Worm (Caenorhabditis elegans) whole organism, young adult: ENCODE measurements around the gene F56D6.22.
"Not testable (repeated sequence)": the region's sequence is repeated elsewhere in the genome, so short reads cannot be mapped to it uniquely, and the experiment has no call there.

ENCODE experiments used
- B0019.2 ChIP-seq: fragments of 200-800 bp; sonication (Bioruptor generic); conservative IDR thresholded peaks from 2 replicates; pipeline ENCODE4 v1.3.6; 2022; ENCODE audit warnings: missing genetic modification reagents, missing genetic modification characterization, missing compliant biosample characterization
- B0336.3 ChIP-seq: fragments of 200-800 bp; sonication (Bioruptor generic); IDR thresholded peaks from 2 replicates; pipeline ENCODE4 v1.3.6; 2022; ENCODE audit warnings: missing genetic modification characterization, missing compliant biosample characterization
- F10E7.11 ChIP-seq: sonication (generic microtip); optimal IDR thresholded peaks from 2 replicates; lab custom pipeline; 2017; ENCODE audit warnings: mild to moderate bottlenecking, missing genetic modification characterization, moderate library complexity, missing compliant biosample characterization
- Y79H2A.3 ChIP-seq: fragments of 200-800 bp; sonication (Bioruptor generic); conservative IDR thresholded peaks from 2 replicates; pipeline ENCODE4 v1.3.6; 2022; ENCODE audit warnings: missing genetic modification reagents, missing genetic modification characterization, missing compliant biosample characterization
- aptf-3 ChIP-seq: fragments of 200-800 bp; sonication (Bioruptor generic); IDR thresholded peaks from 2 replicates; pipeline ENCODE4 v1.3.6; 2022; ENCODE audit warnings: missing genetic modification characterization, missing compliant biosample characterization
- athp-1 ChIP-seq: sonication (generic microtip); optimal IDR thresholded peaks from 2 replicates; lab custom pipeline; 2017; ENCODE audit warnings: mild to moderate bottlenecking, missing genetic modification characterization, missing compliant biosample characterization
- bed-1 ChIP-seq: fragments of 200-800 bp; sonication (Bioruptor generic); IDR thresholded peaks from 2 replicates; pipeline ENCODE4 v1.3.6; 2022; ENCODE audit warnings: missing genetic modification reagents, missing genetic modification characterization, missing compliant biosample characterization
- bed-2 ChIP-seq: fragments of 200-800 bp; sonication (Bioruptor generic); IDR thresholded peaks from 2 replicates; pipeline ENCODE4 v1.3.6; 2022; ENCODE audit warnings: missing genetic modification reagents, missing genetic modification characterization, missing compliant biosample characterization
- ccch-3 ChIP-seq: fragments of 200-800 bp; sonication (Bioruptor generic); optimal IDR thresholded peaks from 2 replicates; lab custom pipeline; 2018; ENCODE audit warnings: mild to moderate bottlenecking, missing genetic modification characterization, missing compliant biosample characterization
- cebp-1 ChIP-seq, 2 experiments: fragments of 200-800 bp in 1 of 2; sonication (Bioruptor generic) in 1 of 2; sonication (generic microtip) in 1 of 2; IDR thresholded peaks in 1 of 2; optimal IDR thresholded peaks in 1 of 2; 2 replicates each; pipeline versions ENCODE4 v1.3.6 to Lab custom; 2017 to 2022; ENCODE audit warnings: missing compliant biosample characterization in 2 of 2, missing genetic modification characterization in 2 of 2, mild to moderate bottlenecking in 1 of 2, missing genetic modification reagents in 1 of 2, moderate library complexity in 1 of 2
- cebp-2 ChIP-seq: fragments of 200-800 bp; sonication (Bioruptor generic); IDR thresholded peaks from 2 replicates; pipeline ENCODE4 v1.3.6; 2022; ENCODE audit warnings: missing genetic modification characterization, missing compliant biosample characterization
- ceh-27 ChIP-seq: fragments of 200-800 bp; sonication (Bioruptor generic); optimal IDR thresholded peaks from 2 replicates; lab custom pipeline; 2018; ENCODE audit warnings: mild to moderate bottlenecking, missing genetic modification characterization, moderate library complexity, missing compliant biosample characterization
- efl-1 ChIP-seq: fragments of 150-350 bp; optimal IDR thresholded peaks from 2 replicates; lab custom pipeline; 2014; ENCODE audit warnings: missing biosample characterization, missing genetic modification reagents, missing genetic modification characterization
- fkh-3 ChIP-seq: sonication (generic microtip); optimal IDR thresholded peaks from 2 replicates; lab custom pipeline; 2016; ENCODE audit warnings: mild to moderate bottlenecking, missing genetic modification characterization, missing compliant biosample characterization
- hsf-1 ChIP-seq: fragments of 200-800 bp; sonication (Bioruptor generic); IDR thresholded peaks from 2 replicates; pipeline ENCODE4 v1.3.6; 2022; ENCODE audit warnings: missing genetic modification reagents, missing genetic modification characterization, missing compliant biosample characterization
- lag-1 ChIP-seq: fragments of 200-800 bp; sonication (Bioruptor generic); IDR thresholded peaks from 2 replicates; pipeline ENCODE4 v1.3.6; 2022; ENCODE audit warnings: missing genetic modification reagents, missing genetic modification characterization, missing compliant biosample characterization
- lin-26 ChIP-seq: fragments of 200-800 bp; sonication (Bioruptor generic); IDR thresholded peaks from 2 replicates; pipeline ENCODE4 v1.3.6; 2022; ENCODE audit warnings: missing genetic modification reagents, missing genetic modification characterization, missing compliant biosample characterization
- lin-54 ChIP-seq: fragments of 200-800 bp; sonication (Bioruptor generic); optimal IDR thresholded peaks from 2 replicates; lab custom pipeline; 2018; ENCODE audit warnings: mild to moderate bottlenecking, missing genetic modification characterization, missing compliant biosample characterization
- lsl-1 ChIP-seq: fragments of 200-800 bp; sonication (Bioruptor generic); optimal IDR thresholded peaks from 2 replicates; lab custom pipeline; 2018; ENCODE audit warnings: mild to moderate bottlenecking, missing genetic modification characterization, moderate library complexity, missing compliant biosample characterization
- madf-6 ChIP-seq: fragments of 200-800 bp; sonication (Bioruptor generic); IDR thresholded peaks from 2 replicates; pipeline ENCODE4 v1.3.6; 2022; ENCODE audit warnings: missing genetic modification reagents, missing genetic modification characterization, missing compliant biosample characterization
- nhr-80 ChIP-seq: sonication (generic microtip); optimal IDR thresholded peaks from 2 replicates; lab custom pipeline; 2016; ENCODE audit warnings: missing genetic modification characterization, missing compliant biosample characterization
- pbrm-1 ChIP-seq: fragments of 200-800 bp; sonication (Bioruptor generic); IDR thresholded peaks from 2 replicates; pipeline ENCODE4 v1.3.6; 2022; ENCODE audit warnings: missing genetic modification reagents, missing genetic modification characterization, missing compliant biosample characterization
- repo-1 ChIP-seq: sonication (generic microtip); optimal IDR thresholded peaks from 2 replicates; lab custom pipeline; 2017; ENCODE audit warnings: mild to moderate bottlenecking, missing genetic modification characterization, missing compliant biosample characterization
- sptf-2 ChIP-seq: fragments of 200-800 bp; sonication (Bioruptor generic); optimal IDR thresholded peaks from 2 replicates; lab custom pipeline; 2018; ENCODE audit warnings: mild to moderate bottlenecking, missing genetic modification characterization, missing compliant biosample characterization
- zim-3 ChIP-seq: sonication (generic microtip); optimal IDR thresholded peaks from 2 replicates; lab custom pipeline; 2017; ENCODE audit warnings: mild to moderate bottlenecking, missing genetic modification characterization, moderate library complexity, missing compliant biosample characterization
- ztf-25 ChIP-seq: fragments of 200-800 bp; sonication (Bioruptor generic); IDR thresholded peaks from 2 replicates; pipeline ENCODE4 v1.3.6; 2022; ENCODE audit warnings: missing genetic modification reagents, missing genetic modification characterization, missing compliant biosample characterization
- ztf-6 ChIP-seq: fragments of 200-800 bp; sonication (Bioruptor generic); IDR thresholded peaks from 2 replicates; pipeline ENCODE4 v1.3.6; 2022; ENCODE audit warnings: missing genetic modification reagents, missing genetic modification characterization, missing compliant biosample characterization

Gene F56D6.22

DNA sequence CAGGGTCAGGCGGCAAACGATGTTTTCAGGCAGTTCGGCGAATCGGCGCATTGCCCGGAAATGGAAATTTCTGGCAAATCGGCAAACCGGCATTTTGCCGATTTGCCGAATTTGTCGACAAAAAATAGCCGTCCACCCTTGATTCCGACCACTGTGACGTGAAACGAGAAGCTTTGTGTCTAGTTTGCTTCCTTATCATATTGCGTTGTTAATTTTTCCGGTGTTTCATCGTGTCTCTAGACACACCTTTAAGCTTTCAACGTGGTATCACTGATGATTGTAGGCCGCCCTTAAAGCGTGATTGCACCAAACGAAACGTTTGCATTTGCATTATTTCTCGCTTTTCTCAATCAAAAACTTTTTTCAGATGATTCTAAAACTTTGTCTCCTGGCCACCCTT lies 29.7 kb upstream of the F56D6.22 start, which contains the start of gene clec-71:
clec-71 (plus strand) TSS at position 362 of the 400 bp plus-strand sequence.
- TF ChIP-seq zim-3 (tag; lab: Kevin White, UChicago) (no peak), lsl-1 (GFP tag; lab: Kevin White, UChicago) (no peak), lag-1 (no peak), cebp-1 (GFP tag; IDR thresholded peaks at IDR 0.05; lab: Robert Waterston, UW) (no peak), cebp-1 (tag; optimal IDR thresholded peaks at IDR 0.05; lab: Kevin White, UChicago) (no peak), sptf-2 (GFP tag; lab: Kevin White, UChicago) (no peak), bed-2 (GFP tag; lab: Robert Waterston, UW) (no peak), fkh-3 (no peak), B0019.2 (GFP tag; lab: Robert Waterston, UW) (no peak), lin-26 (GFP tag; lab: Robert Waterston, UW) (no peak), pbrm-1 (GFP tag; lab: Robert Waterston, UW) (no peak), ccch-3 (GFP tag; lab: Kevin White, UChicago) (no peak), cebp-2 (no peak), Y79H2A.3 (GFP tag; lab: Robert Waterston, UW) (no peak)

DNA sequence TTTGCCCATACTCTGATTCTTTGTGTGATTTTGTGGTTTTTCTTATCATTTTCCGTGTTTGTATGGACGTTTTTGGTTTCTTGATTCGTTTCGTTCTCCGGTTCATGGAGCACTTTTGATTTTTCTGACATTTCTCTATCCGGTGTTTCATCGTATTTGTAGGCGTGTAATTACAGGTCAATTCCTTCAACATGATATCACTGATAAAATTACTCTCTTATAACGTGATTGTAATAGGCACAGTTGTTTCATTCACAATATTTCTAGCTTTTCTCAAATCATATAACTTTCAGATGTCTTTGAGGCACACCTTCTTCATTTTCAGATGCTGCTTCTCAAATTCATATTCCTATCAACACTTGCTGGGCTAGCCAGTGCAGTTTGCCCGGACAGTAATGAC lies 25.0 kb upstream of the F56D6.22 start, which contains the start of gene clec-70:
clec-70 (plus strand) TSS at position 301 of the 400 bp plus-strand sequence.
- TF ChIP-seq repo-1 (tag; lab: Kevin White, UChicago); madf-6 (GFP tag; lab: Robert Waterston, UW); ceh-27 (GFP tag; lab: Kevin White, UChicago): not testable (repeated sequence)
- TF ChIP-seq, all 124 proteins: peak for 0; not testable (repeated sequence) for 124

DNA sequence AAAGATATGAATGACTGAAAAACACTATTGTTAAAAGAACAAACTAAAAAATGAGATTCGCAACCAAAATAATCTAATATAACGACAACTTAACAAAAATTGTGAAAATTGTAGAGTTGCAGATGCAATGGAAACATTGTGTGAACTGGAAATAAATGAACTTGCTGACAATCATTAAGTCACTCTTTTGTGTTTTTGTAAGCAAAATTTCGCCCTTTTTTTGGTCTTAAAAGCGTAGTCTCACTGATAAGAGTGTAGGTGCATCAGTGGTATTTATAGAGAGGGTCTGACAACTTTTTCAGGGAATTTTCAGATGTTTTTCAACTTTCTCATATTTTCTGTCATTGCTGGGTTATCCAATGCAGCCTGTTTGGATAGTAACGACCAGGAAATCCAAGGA lies 18.7 kb upstream of the F56D6.22 start, which contains the start of gene clec-68:
clec-68 (plus strand) TSS at position 301 of the 400 bp plus-strand sequence.
- no peak for TF ChIP-seq B0336.3
- TF ChIP-seq ztf-25 (GFP tag; lab: Robert Waterston, UW) = no peak
- no peak for TF ChIP-seq F10E7.11 (tag; lab: Kevin White, UChicago)
- no peak for TF ChIP-seq efl-1 (GFP tag; lab: Kevin White, UChicago)
- TF ChIP-seq aptf-3 (GFP tag; lab: Robert Waterston, UW) = no peak
- no peak for TF ChIP-seq ztf-6 (GFP tag; lab: Robert Waterston, UW)

DNA sequence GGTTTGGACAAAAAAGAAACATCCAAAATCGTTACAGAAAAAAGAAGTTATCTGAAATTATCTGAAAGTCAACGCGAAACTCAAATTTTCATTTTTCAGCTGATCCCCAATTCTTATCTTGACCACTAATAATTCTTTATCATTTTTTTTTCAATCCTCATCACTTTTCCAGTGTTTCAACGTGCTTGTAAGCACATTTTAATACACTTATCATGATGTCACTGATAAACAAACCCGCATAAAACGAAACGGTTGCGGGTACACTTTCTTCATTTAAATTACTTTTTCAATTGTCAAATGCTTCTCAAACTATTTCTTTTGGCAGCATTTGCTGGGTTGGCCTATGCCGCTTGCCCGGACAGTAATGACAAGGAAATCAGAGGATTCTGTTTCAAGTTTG lies 14.5 kb upstream of the F56D6.22 start, which contains the start of gene clec-67:
clec-67 (plus strand) TSS at position 268 of the 400 bp plus-strand sequence.
- no peak for TF ChIP-seq hsf-1 (GFP tag; lab: Robert Waterston, UW)
- TF ChIP-seq nhr-80 (tag; lab: Kevin White, UChicago) = peak; percentile 44

DNA sequence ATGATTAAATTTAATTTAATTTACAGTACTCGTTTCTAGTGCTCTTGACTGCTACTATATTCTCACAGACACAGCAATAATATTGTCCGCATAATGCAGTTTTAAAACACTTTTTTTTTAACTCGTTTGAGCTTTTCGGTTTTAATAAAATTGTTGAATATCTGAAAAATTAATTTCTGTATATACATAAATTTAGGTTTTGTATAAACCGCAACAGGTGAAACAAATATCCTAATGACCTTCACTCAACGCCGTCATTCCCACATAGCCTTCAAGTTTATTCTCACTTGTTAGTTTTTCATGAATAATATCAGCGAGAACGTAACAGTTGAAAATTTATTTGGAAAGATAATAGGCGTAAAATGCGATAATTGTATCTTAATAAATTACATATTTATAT lies 12.1 kb upstream of the F56D6.22 start, which contains the start of gene srz-19:
srz-19 (plus strand) TSS at position 301 of the 400 bp plus-strand sequence.
- no peak for TF ChIP-seq bed-1 (GFP tag; lab: Robert Waterston, UW)
- TF ChIP-seq, all 124 proteins: peak for 0

DNA sequence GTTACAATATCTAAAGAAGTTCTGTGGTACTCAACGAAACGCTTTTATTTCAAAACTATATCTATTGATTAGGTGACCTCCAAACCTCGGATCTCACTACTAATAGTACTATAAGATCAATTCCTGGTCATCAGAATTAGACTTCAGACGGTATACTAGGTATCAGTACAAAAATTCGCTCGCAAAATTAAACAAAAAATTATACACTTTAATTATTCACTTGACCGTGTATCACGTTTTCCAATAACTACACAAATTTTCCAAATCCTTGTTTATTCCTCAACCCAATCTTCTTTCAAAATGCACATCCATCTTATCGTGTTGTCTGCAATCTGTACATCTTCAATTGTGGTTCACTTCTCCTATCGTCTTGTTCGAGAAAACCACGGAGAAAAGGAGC lies 10.8 kb upstream of the F56D6.22 start, which contains the start of gene F56D6.23:
F56D6.23 (plus strand) TSS at position 301 of the 400 bp plus-strand sequence.
- TF ChIP-seq lin-54 (GFP tag; lab: Kevin White, UChicago) (no peak), athp-1 (tag; lab: Kevin White, UChicago) (no peak), repo-1 (tag; lab: Kevin White, UChicago) (no peak), ccch-3 (GFP tag; lab: Kevin White, UChicago) (no peak)
- TF ChIP-seq, all 124 proteins: peak for 0
